Fruit fly (Drosophila melanogaster) whole organism, wandering third instar larva: ENCODE results near the gene ck.
A peak's percentile ranks its signal among the peaks of the same experiment; 100 is the strongest.

Source experiments
- Abd-B ChIP-seq: fragments of >200 bp; optimal IDR thresholded peaks from 2 replicates; lab custom pipeline; 2017; ENCODE audit warnings: missing biosample characterization, missing genetic modification characterization
- CG32264 ChIP-seq: fragments of 200-800 bp; sonication (Bioruptor generic); optimal IDR thresholded peaks from 2 replicates; lab custom pipeline; 2016; ENCODE audit warnings: missing biosample characterization, missing genetic modification characterization
- CG9705 ChIP-seq: fragments of 200-800 bp; sonication (Bioruptor generic); optimal IDR thresholded peaks from 2 replicates; lab custom pipeline; 2018; ENCODE audit warnings: missing biosample characterization, mild to moderate bottlenecking, missing genetic modification characterization
- CrebA ChIP-seq: fragments of 200-800 bp; sonication (Bioruptor generic); optimal IDR thresholded peaks from 2 replicates; lab custom pipeline; 2016; ENCODE audit warnings: missing biosample characterization, mild to moderate bottlenecking, missing genetic modification characterization, borderline replicate concordance
- Dfd ChIP-seq: fragments of >200 bp; optimal IDR thresholded peaks from 2 replicates; lab custom pipeline; 2017; ENCODE audit warnings: missing biosample characterization, missing genetic modification characterization
- Dif ChIP-seq: fragments of 200-275, 200-300 bp; sonication (Bioruptor generic); optimal IDR thresholded peaks from 2 replicates; lab custom pipeline; 2018; ENCODE audit warnings: missing biosample characterization, missing genetic modification characterization; ENCODE audit not compliant: partially characterized antibody
- HLH106 ChIP-seq: fragments of 200-800 bp; optimal IDR thresholded peaks from 3 replicates; lab custom pipeline; 2019; ENCODE audit warnings: missing biosample characterization, mild to moderate bottlenecking, missing genetic modification characterization, moderate library complexity
- Hr78 ChIP-seq: fragments of >200 bp; optimal IDR thresholded peaks from 2 replicates; lab custom pipeline; 2017; ENCODE audit warnings: missing biosample characterization, missing genetic modification characterization
- Jra ChIP-seq: sonication (Bioruptor generic); optimal IDR thresholded peaks from 2 replicates; lab custom pipeline; 2016; ENCODE audit warnings: missing biosample characterization, missing genetic modification characterization
- Mio ChIP-seq: sonication (Bioruptor generic); optimal IDR thresholded peaks from 2 replicates; lab custom pipeline; 2016; ENCODE audit warnings: missing biosample characterization, missing genetic modification characterization
- Myc ChIP-seq: fragments of >200 bp; optimal IDR thresholded peaks from 2 replicates; lab custom pipeline; 2017
- N ChIP-seq: fragments of >200 bp; optimal IDR thresholded peaks from 2 replicates; lab custom pipeline; 2018; ENCODE audit warnings: missing biosample characterization, missing external identifiers, missing genetic modification characterization
- OdsH ChIP-seq: fragments of 200-800 bp; sonication (Bioruptor generic); optimal IDR thresholded peaks from 2 replicates; lab custom pipeline; 2016; ENCODE audit warnings: missing biosample characterization, mild to moderate bottlenecking, missing genetic modification characterization
- Rel ChIP-seq, 2 experiments: fragments of 200-800 bp; sonication (Bioruptor generic) in 1 of 2; optimal IDR thresholded peaks; 2 replicates in 1 of 2; 3 replicates in 1 of 2; lab custom pipeline; 2016 to 2019; ENCODE audit warnings: mild to moderate bottlenecking in 2 of 2, missing biosample characterization in 2 of 2, missing genetic modification characterization in 2 of 2, moderate library complexity in 1 of 2
- Sp1 ChIP-seq: fragments of 200-800 bp; sonication (Bioruptor generic); optimal IDR thresholded peaks from 3 replicates; lab custom pipeline; 2019; ENCODE audit warnings: missing biosample characterization, mild to moderate bottlenecking, missing genetic modification characterization, moderate library complexity
- Vsx2 ChIP-seq: fragments of 200-300, 225-300 bp; sonication (Bioruptor generic); optimal IDR thresholded peaks from 2 replicates; lab custom pipeline; 2018; ENCODE audit warnings: missing biosample characterization, missing genetic modification characterization; ENCODE audit not compliant: partially characterized antibody
- br ChIP-seq: fragments of 200-800 bp; sonication (Bioruptor generic); optimal IDR thresholded peaks from 2 replicates; lab custom pipeline; 2016; ENCODE audit warnings: missing biosample characterization, missing genetic modification characterization
- dl ChIP-seq, 2 experiments: fragments of 175-275, 200-275 bp in 1 of 2; fragments of 200-275 bp in 1 of 2; sonication (Bioruptor generic); optimal IDR thresholded peaks; lab custom pipeline; 2018; ENCODE audit warnings: mild to moderate bottlenecking in 2 of 2, missing biosample characterization in 2 of 2, missing genetic modification characterization in 2 of 2, moderate library complexity in 2 of 2; ENCODE audit not compliant: partially characterized antibody in 2 of 2, insufficient read depth in 1 of 2
- dmrt93B ChIP-seq: fragments of 200-800 bp; sonication (Bioruptor generic); optimal IDR thresholded peaks from 2 replicates; lab custom pipeline; 2018; ENCODE audit warnings: missing biosample characterization, mild to moderate bottlenecking, missing genetic modification characterization
- dsf ChIP-seq: sonication (Bioruptor generic); optimal IDR thresholded peaks from 2 replicates; lab custom pipeline; 2016; ENCODE audit warnings: missing biosample characterization, missing genetic modification characterization, borderline replicate concordance
- foxo ChIP-seq, 2 experiments: fragments of 200-800 bp; sonication (Bioruptor generic); optimal IDR thresholded peaks; 2 replicates in 1 of 2; 3 replicates in 1 of 2; lab custom pipeline; 2016 to 2017; ENCODE audit warnings: missing biosample characterization in 2 of 2, missing genetic modification characterization in 2 of 2
- fru ChIP-seq: fragments of 200-800 bp; sonication (Bioruptor generic); optimal IDR thresholded peaks from 3 replicates; lab custom pipeline; 2016; ENCODE audit warnings: missing biosample characterization, mild to moderate bottlenecking, missing genetic modification characterization
- h ChIP-seq: fragments of 200-800 bp; sonication (Bioruptor generic); optimal IDR thresholded peaks from 3 replicates; lab custom pipeline; 2016; ENCODE audit warnings: missing biosample characterization, mild to moderate bottlenecking, missing genetic modification characterization
- jim ChIP-seq: fragments of 175-275, 200-325 bp; sonication (Bioruptor generic); optimal IDR thresholded peaks from 2 replicates; lab custom pipeline; 2016; ENCODE audit warnings: missing biosample characterization, mild to moderate bottlenecking, missing genetic modification characterization
- lola ChIP-seq: fragments of >200 bp; optimal IDR thresholded peaks from 2 replicates; lab custom pipeline; 2017; ENCODE audit warnings: missing biosample characterization, missing genetic modification characterization
- pan ChIP-seq: fragments of >200 bp; optimal IDR thresholded peaks from 2 replicates; lab custom pipeline; 2017
- psq ChIP-seq: fragments of 200-800 bp; sonication (Bioruptor generic); optimal IDR thresholded peaks from 3 replicates; lab custom pipeline; 2017; ENCODE audit warnings: missing biosample characterization, mild to moderate bottlenecking, missing genetic modification characterization, moderate library complexity
- rgr ChIP-seq: fragments of 200-800 bp; sonication (Bioruptor generic); optimal IDR thresholded peaks from 3 replicates; lab custom pipeline; 2016; ENCODE audit warnings: missing biosample characterization, mild to moderate bottlenecking, missing genetic modification characterization
- sv ChIP-seq: fragments of 200-800 bp; sonication (Bioruptor generic); optimal IDR thresholded peaks from 3 replicates; lab custom pipeline; 2016; ENCODE audit warnings: missing biosample characterization, missing genetic modification characterization
- tai ChIP-seq: sonication (Bioruptor generic); optimal IDR thresholded peaks from 2 replicates; lab custom pipeline; 2016; ENCODE audit warnings: missing biosample characterization, missing genetic modification characterization
- usp ChIP-seq: fragments of >200 bp; optimal IDR thresholded peaks from 2 replicates; lab custom pipeline; 2017; ENCODE audit warnings: missing biosample characterization, missing genetic modification characterization
- woc ChIP-seq: sonication (Bioruptor generic); optimal IDR thresholded peaks from 2 replicates; lab custom pipeline; 2016; ENCODE audit warnings: missing biosample characterization, mild to moderate bottlenecking, missing genetic modification characterization

Gene ck

DNA sequence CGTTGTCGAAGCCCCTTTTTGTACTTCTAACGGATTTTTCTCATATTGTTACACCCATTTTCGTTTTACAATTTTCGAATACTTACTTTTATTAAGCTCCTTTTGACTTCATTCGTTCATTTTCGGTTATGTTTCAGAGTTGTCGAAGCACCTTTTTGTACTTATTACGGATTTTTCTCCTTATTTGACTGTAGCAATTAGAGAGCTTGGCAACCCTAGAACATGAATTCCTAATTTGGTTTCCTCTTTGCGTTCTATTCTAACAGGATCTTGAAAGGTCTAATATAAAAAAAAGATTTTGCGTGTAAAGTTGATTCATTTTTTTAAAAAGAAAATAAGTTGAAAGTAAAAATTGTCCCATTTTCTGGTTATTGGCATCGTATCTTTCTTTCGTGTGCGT lies 4.4 kb upstream of the ck start:
- no peak for TF ChIP-seq Vsx2
- no peak for TF ChIP-seq OdsH (GFP tag; lab: Kevin White, UChicago)
- TF ChIP-seq dl (GFP tag; optimal IDR thresholded peaks at IDR 0.05; lab: Kevin White, UChicago; ENCODE audit: insufficient read depth in 1 of 2, partially characterized antibody in 2 of 2), result no peak
- TF ChIP-seq h (GFP tag; lab: Kevin White, UChicago), result no peak

DNA sequence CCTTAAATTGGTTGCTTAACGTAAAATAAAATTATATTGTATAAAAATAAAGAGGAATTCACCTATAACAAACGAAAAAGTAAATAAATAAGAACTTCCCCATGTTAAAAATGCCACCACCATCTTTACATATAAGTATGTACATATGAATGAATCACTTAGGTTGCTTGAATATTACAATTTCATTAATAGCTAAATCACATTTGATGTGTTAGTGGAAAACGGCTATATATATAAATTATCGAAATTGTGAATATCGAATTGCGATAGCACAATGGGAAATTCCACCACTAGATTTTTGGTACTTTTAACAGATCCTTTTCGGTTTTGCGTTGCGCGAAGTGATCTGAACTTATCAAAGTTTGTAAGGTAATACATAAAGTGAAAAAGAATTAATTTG lies 3.7 kb upstream of the ck start, which contains the start of the genes solo and vas:
Gene solo, plus strand, starts transcription at position 289 of the 400 bp plus-strand sequence.
Gene vas, plus strand, starts transcription at position 289 of the 400 bp plus-strand sequence.
- TF ChIP-seq Sp1 (GFP tag; lab: Kevin White, UChicago) (peak; percentile 22), sv (GFP tag; lab: Kevin White, UChicago) (peak; percentile 12), Rel (GFP tag; optimal IDR thresholded peaks at IDR 0.05; lab: Kevin White, UChicago) (no peak), Rel (tag; optimal IDR thresholded peaks at IDR 0.05; lab: Kevin White, UChicago) (peak; percentile 52), N (GFP tag; lab: Kevin White, UChicago) (peak; percentile 68), woc (GFP tag; lab: Kevin White, UChicago) (peak; percentile 31), Vsx2 (no peak), Dfd (no peak), HLH106 (tag; lab: Kevin White, UChicago) (peak; percentile 45), Hr78 (GFP tag; lab: Kevin White, UChicago) (peak; percentile 54), Mio (no peak), pan (no peak), Abd-B (GFP tag; lab: Kevin White, UChicago) (no peak), rgr (GFP tag; lab: Kevin White, UChicago) (no peak)
- TF ChIP-seq, all 38 proteins: peak for 7

DNA sequence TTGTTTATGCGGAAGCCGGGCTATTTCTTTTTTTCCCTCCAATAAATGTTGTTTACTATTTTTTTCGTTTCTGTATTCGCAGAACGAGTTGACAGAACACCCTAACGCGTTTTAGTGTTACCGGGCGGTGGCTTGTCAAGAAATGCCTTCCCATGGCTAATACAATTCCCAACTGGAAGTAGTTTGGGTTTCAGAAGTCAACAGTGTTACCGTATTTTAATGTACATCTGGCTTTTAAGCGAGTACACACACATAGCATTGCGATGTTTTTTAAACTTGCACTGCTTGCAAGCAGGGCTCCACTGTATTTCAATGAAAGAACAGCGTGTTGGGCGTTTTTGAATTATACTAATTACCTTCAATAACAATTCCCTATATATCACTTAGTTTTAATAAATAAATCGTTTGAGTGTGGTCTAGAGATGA lies 2.9 kb upstream of the ck start, which contains the start of gene TfIIS:
Gene TfIIS, minus strand, starts transcription at position 178 of the 426 bp plus-strand sequence.
- TF ChIP-seq Rel (GFP tag; optimal IDR thresholded peaks at IDR 0.05; lab: Kevin White, UChicago) (no peak), Rel (tag; optimal IDR thresholded peaks at IDR 0.05; lab: Kevin White, UChicago) (peak; percentile 17), psq (GFP tag; lab: Kevin White, UChicago) (no peak), Vsx2 (peak; percentile 77), dl (GFP tag; optimal IDR thresholded peaks at IDR 0.05; lab: Kevin White, UChicago; ENCODE audit: insufficient read depth in 1 of 2, partially characterized antibody in 2 of 2) (no peak), Myc (lab: Kevin White, UChicago) (peak; percentile 78), jim (GFP tag; lab: Kevin White, UChicago) (no peak), rgr (GFP tag; lab: Kevin White, UChicago) (peak; percentile 7), Dif (no peak)

DNA sequence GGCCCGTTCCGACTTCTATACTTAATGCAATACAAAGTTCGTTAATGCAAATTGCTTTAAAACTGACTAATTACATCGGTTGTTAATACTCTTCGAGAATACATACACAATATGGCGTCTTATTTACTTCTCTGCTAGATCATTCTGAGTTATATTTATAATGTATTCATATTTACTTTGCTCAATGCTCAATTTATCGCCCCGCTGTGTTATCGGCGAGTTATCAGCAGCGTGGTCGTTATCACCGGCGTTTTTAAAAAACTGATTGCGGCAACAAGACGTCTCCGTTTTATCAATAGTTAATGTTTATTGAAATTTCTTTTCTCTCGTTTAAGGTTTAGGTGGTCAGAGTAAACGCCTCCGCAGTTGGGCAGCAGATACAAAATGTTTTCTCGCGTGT lies 1.3 kb upstream of the ck start:
- TF ChIP-seq foxo (GFP tag; optimal IDR thresholded peaks at IDR 0.05; lab: Kevin White, UChicago) (no peak), usp (no peak), sv (GFP tag; lab: Kevin White, UChicago) (no peak), dl (GFP tag; optimal IDR thresholded peaks at IDR 0.05; lab: Kevin White, UChicago; ENCODE audit: insufficient read depth in 1 of 2, partially characterized antibody in 2 of 2) (no peak), CG32264 (GFP tag; lab: Kevin White, UChicago) (no peak), psq (GFP tag; lab: Kevin White, UChicago) (no peak), CG9705 (GFP tag; lab: Kevin White, UChicago) (no peak), Jra (GFP tag; lab: Kevin White, UChicago) (no peak), rgr (GFP tag; lab: Kevin White, UChicago) (no peak), fru (GFP tag; lab: Kevin White, UChicago) (no peak), CrebA (no peak), h (GFP tag; lab: Kevin White, UChicago) (no peak), dsf (GFP tag; lab: Kevin White, UChicago) (no peak), Sp1 (GFP tag; lab: Kevin White, UChicago) (no peak), lola (GFP tag; lab: Kevin White, UChicago) (no peak), dmrt93B (GFP tag; lab: Kevin White, UChicago) (no peak), HLH106 (tag; lab: Kevin White, UChicago) (no peak), Dfd (no peak), tai (GFP tag; lab: Kevin White, UChicago) (no peak), Vsx2 (no peak)

DNA sequence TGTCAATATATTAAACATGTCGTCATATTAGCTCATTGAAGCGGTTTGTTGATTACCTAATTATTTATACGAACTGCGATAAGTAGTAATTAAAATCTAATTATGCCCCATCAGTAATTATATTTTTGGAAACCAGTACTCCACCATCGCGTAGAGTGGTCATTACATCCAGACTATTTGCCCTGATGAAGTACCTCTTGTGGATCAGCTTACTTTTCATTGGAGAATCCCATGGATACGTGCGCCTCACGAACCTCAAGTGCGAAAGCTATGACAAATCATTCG lies 398 bp upstream of the ck start, which contains the start of gene CG33679:
Gene CG33679, plus strand, starts transcription at position 186 of the 285 bp plus-strand sequence.
- no peak for TF ChIP-seq br (GFP tag; lab: Kevin White, UChicago)
- TF ChIP-seq woc (GFP tag; lab: Kevin White, UChicago), result no peak
- no peak for TF ChIP-seq pan
